Fruit fly (Drosophila melanogaster): Measurements from ENCODE around the gene CG5167.

DNA sequence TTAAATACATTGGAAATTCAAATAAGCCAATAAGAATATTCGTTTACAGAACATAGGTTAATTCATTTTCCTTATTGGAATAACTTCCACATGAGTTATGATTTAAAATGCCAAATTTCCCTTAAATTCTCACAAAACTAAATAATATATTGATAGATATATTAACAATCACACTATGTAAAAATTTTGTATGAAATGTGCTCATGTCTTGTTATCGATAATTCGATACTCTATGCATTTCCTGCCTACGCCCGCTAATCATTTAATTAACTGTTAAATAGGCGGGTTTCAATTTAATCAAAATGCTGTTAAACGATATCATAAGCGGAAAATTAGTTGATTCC, 19.9 kb downstream of the CG5167 start, which contains the start of gene NANS:
- TF ChIP-seq CG8478 (optimal IDR thresholded peaks at IDR 0.05) = no peak
- TF ChIP-seq CTCF (optimal IDR thresholded peaks at IDR 0.05) = no peak
